Worm (Caenorhabditis elegans) whole organism, young adult: Measurements from ENCODE around the gene C28H8.3.

Experiments used
- B0035.1 ChIP-seq: sonication (generic microtip); optimal IDR thresholded peaks from 2 replicates; lab custom pipeline; 2016; ENCODE audit warnings: missing genetic modification characterization, mild to moderate bottlenecking, missing compliant biosample characterization, missing genotype, missing genetic modification reagents
- C06A6.2 ChIP-seq: fragments of 200-800 bp; sonication (Bioruptor generic); conservative IDR thresholded peaks from 2 replicates; pipeline ENCODE4 v1.3.6; 2022; ENCODE audit warnings: missing genetic modification characterization, missing compliant biosample characterization
- C17E4.6 ChIP-seq: fragments of 200-800 bp; sonication (Bioruptor generic); IDR thresholded peaks from 2 replicates; pipeline ENCODE4 v1.3.6; 2022; ENCODE audit warnings: missing genetic modification reagents, missing genetic modification characterization, missing compliant biosample characterization
- D2030.7 ChIP-seq: fragments of 200-800 bp; sonication (Bioruptor generic); IDR thresholded peaks from 2 replicates; pipeline ENCODE4 v1.3.6; 2022; ENCODE audit warnings: missing genetic modification reagents, missing genetic modification characterization, missing compliant biosample characterization
- F22D6.2 ChIP-seq: sonication (generic microtip); optimal IDR thresholded peaks from 2 replicates; lab custom pipeline; 2016; ENCODE audit warnings: mild to moderate bottlenecking, missing genetic modification characterization, missing compliant biosample characterization
- F23B12.7 ChIP-seq: sonication (generic microtip); optimal IDR thresholded peaks from 2 replicates; lab custom pipeline; 2017; ENCODE audit warnings: missing genetic modification characterization, mild to moderate bottlenecking, missing compliant biosample characterization, antibody characterized with exemption, moderate library complexity; ENCODE audit not compliant: insufficient read depth
- F33H1.4 ChIP-seq: fragments of 200-800 bp; sonication (Bioruptor generic); IDR thresholded peaks from 2 replicates; pipeline ENCODE4 v1.3.6; 2022; ENCODE audit warnings: missing genetic modification reagents, missing genetic modification characterization, missing compliant biosample characterization
- F39B2.1 ChIP-seq: fragments of 200-800 bp; sonication (Bioruptor generic); IDR thresholded peaks from 2 replicates; pipeline ENCODE4 v1.3.6; 2022; ENCODE audit warnings: missing genetic modification reagents, missing genetic modification characterization, missing compliant biosample characterization
- F52B5.7 ChIP-seq: sonication (generic microtip); optimal IDR thresholded peaks from 2 replicates; lab custom pipeline; 2016; ENCODE audit warnings: mild to moderate bottlenecking, missing genetic modification characterization, missing compliant biosample characterization
- F55B11.4 ChIP-seq: sonication (generic microtip); optimal IDR thresholded peaks from 2 replicates; lab custom pipeline; 2016; ENCODE audit warnings: missing compliant biosample characterization, missing genetic modification characterization, borderline replicate concordance; ENCODE audit not compliant: insufficient read depth
- F57A8.1 ChIP-seq: fragments of 200-800 bp; sonication (Bioruptor generic); optimal IDR thresholded peaks from 2 replicates; lab custom pipeline; 2018; ENCODE audit warnings: mild to moderate bottlenecking, missing genetic modification characterization, moderate library complexity, missing compliant biosample characterization
- K11D2.4 ChIP-seq: fragments of 200-800 bp; sonication (Bioruptor generic); IDR thresholded peaks from 2 replicates; pipeline ENCODE4 v1.3.6; 2022; ENCODE audit warnings: missing genetic modification reagents, missing genetic modification characterization, missing compliant biosample characterization
- K12H6.12 ChIP-seq: fragments of 200-800 bp; sonication (Bioruptor generic); optimal IDR thresholded peaks from 2 replicates; lab custom pipeline; 2018; ENCODE audit warnings: mild to moderate bottlenecking, missing genetic modification characterization, missing compliant biosample characterization
- T07F8.4 ChIP-seq: sonication (generic microtip); optimal IDR thresholded peaks from 2 replicates; lab custom pipeline; 2016; ENCODE audit warnings: mild to moderate bottlenecking, missing genetic modification characterization, moderate library complexity, missing compliant biosample characterization
- Y53F4B.3 ChIP-seq: fragments of 200-800 bp; sonication (Bioruptor generic); IDR thresholded peaks from 2 replicates; pipeline ENCODE4 v1.3.6; 2022; ENCODE audit warnings: missing genetic modification reagents, missing genetic modification characterization, missing compliant biosample characterization
- Y53G8AR.9 ChIP-seq: fragments of 200-800 bp; sonication (Bioruptor generic); conservative IDR thresholded peaks from 2 replicates; pipeline ENCODE4 v1.3.6; 2022; ENCODE audit warnings: missing genetic modification reagents, missing genetic modification characterization, missing compliant biosample characterization
- ZK185.1 ChIP-seq: sonication (generic microtip); optimal IDR thresholded peaks from 2 replicates; lab custom pipeline; 2016; ENCODE audit warnings: mild to moderate bottlenecking, missing genetic modification characterization, missing compliant biosample characterization; ENCODE audit not compliant: poor library complexity, severe bottlenecking
- aptf-2 ChIP-seq: fragments of 200-800 bp; sonication (Bioruptor generic); conservative IDR thresholded peaks from 2 replicates; pipeline ENCODE4 v1.3.6; 2022; ENCODE audit warnings: missing genetic modification reagents, missing genetic modification characterization, missing compliant biosample characterization
- athp-1 ChIP-seq: sonication (generic microtip); optimal IDR thresholded peaks from 2 replicates; lab custom pipeline; 2017; ENCODE audit warnings: mild to moderate bottlenecking, missing genetic modification characterization, missing compliant biosample characterization
- bed-2 ChIP-seq: fragments of 200-800 bp; sonication (Bioruptor generic); IDR thresholded peaks from 2 replicates; pipeline ENCODE4 v1.3.6; 2022; ENCODE audit warnings: missing genetic modification reagents, missing genetic modification characterization, missing compliant biosample characterization
- cebp-2 ChIP-seq: fragments of 200-800 bp; sonication (Bioruptor generic); IDR thresholded peaks from 2 replicates; pipeline ENCODE4 v1.3.6; 2022; ENCODE audit warnings: missing genetic modification characterization, missing compliant biosample characterization
- ceh-27 ChIP-seq: fragments of 200-800 bp; sonication (Bioruptor generic); optimal IDR thresholded peaks from 2 replicates; lab custom pipeline; 2018; ENCODE audit warnings: mild to moderate bottlenecking, missing genetic modification characterization, moderate library complexity, missing compliant biosample characterization
- ceh-40 ChIP-seq: fragments of 200-800 bp; sonication (Bioruptor generic); IDR thresholded peaks from 2 replicates; pipeline ENCODE4 v1.3.6; 2022; ENCODE audit warnings: missing genetic modification characterization, missing compliant biosample characterization
- ceh-79 ChIP-seq: sonication (generic microtip); optimal IDR thresholded peaks from 2 replicates; lab custom pipeline; 2017; ENCODE audit warnings: mild to moderate bottlenecking, missing genetic modification characterization, missing compliant biosample characterization
- die-1 ChIP-seq: sonication (generic microtip); optimal IDR thresholded peaks from 2 replicates; lab custom pipeline; 2016; ENCODE audit warnings: missing genotype, mild to moderate bottlenecking, missing genetic modification characterization, missing compliant biosample characterization
- dox-1 ChIP-seq: fragments of 200-800 bp; sonication (Bioruptor generic); IDR thresholded peaks from 2 replicates; pipeline ENCODE4 v1.3.6; 2022; ENCODE audit warnings: missing genetic modification reagents, missing genetic modification characterization, missing compliant biosample characterization
- dpff-1 ChIP-seq: sonication (generic microtip); optimal IDR thresholded peaks from 2 replicates; lab custom pipeline; 2017; ENCODE audit warnings: mild to moderate bottlenecking, missing genetic modification characterization, missing compliant biosample characterization
- efl-1 ChIP-seq: fragments of 150-350 bp; optimal IDR thresholded peaks from 2 replicates; lab custom pipeline; 2014; ENCODE audit warnings: missing biosample characterization, missing genetic modification reagents, missing genetic modification characterization
- ets-4 ChIP-seq: fragments of 200-800 bp; sonication (Bioruptor generic); optimal IDR thresholded peaks from 2 replicates; lab custom pipeline; 2018; ENCODE audit warnings: mild to moderate bottlenecking, missing genetic modification characterization, missing compliant biosample characterization
- gei-17 ChIP-seq: fragments of 200-800 bp; sonication (Bioruptor generic); optimal IDR thresholded peaks from 2 replicates; lab custom pipeline; 2018; ENCODE audit warnings: mild to moderate bottlenecking, missing genetic modification characterization, missing compliant biosample characterization
- hlh-12 ChIP-seq: sonication (generic microtip); optimal IDR thresholded peaks from 2 replicates; lab custom pipeline; 2016; ENCODE audit warnings: missing genetic modification characterization, missing compliant biosample characterization
- hmg-1.2 ChIP-seq: fragments of 200-800 bp; sonication (Bioruptor generic); IDR thresholded peaks from 2 replicates; pipeline ENCODE4 v1.3.6; 2022; ENCODE audit warnings: missing genetic modification reagents, missing genetic modification characterization, missing compliant biosample characterization
- hsf-1 ChIP-seq: fragments of 200-800 bp; sonication (Bioruptor generic); IDR thresholded peaks from 2 replicates; pipeline ENCODE4 v1.3.6; 2022; ENCODE audit warnings: missing genetic modification reagents, missing genetic modification characterization, missing compliant biosample characterization
- lag-1 ChIP-seq: fragments of 200-800 bp; sonication (Bioruptor generic); IDR thresholded peaks from 2 replicates; pipeline ENCODE4 v1.3.6; 2022; ENCODE audit warnings: missing genetic modification reagents, missing genetic modification characterization, missing compliant biosample characterization
- let-526 ChIP-seq: fragments of 200-800 bp; sonication (Bioruptor generic); IDR thresholded peaks from 2 replicates; pipeline ENCODE4 v1.3.6; 2022; ENCODE audit warnings: missing genetic modification reagents, missing genetic modification characterization, missing compliant biosample characterization
- let-607 ChIP-seq, 2 experiments: fragments of 200-800 bp in 1 of 2; sonication (Bioruptor generic) in 1 of 2; sonication (generic microtip) in 1 of 2; optimal IDR thresholded peaks; 2 replicates each; lab custom pipeline; 2016 to 2018; ENCODE audit warnings: mild to moderate bottlenecking in 2 of 2, missing compliant biosample characterization in 2 of 2, missing genetic modification characterization in 2 of 2, moderate library complexity in 2 of 2, missing genotype in 1 of 2
- mes-4 ChIP-seq: sonication (generic microtip); optimal IDR thresholded peaks from 2 replicates; lab custom pipeline; 2016; ENCODE audit warnings: missing genotype, missing genetic modification characterization, missing compliant biosample characterization
- nfya-1 ChIP-seq: sonication (generic microtip); optimal IDR thresholded peaks from 2 replicates; lab custom pipeline; 2017; ENCODE audit warnings: antibody characterized with exemption, missing compliant biosample characterization, missing genetic modification characterization, borderline replicate concordance; ENCODE audit not compliant: insufficient read depth
- nhr-120 ChIP-seq: fragments of 200-800 bp; sonication (Bioruptor generic); IDR thresholded peaks from 2 replicates; pipeline ENCODE4 v1.3.6; 2022; ENCODE audit warnings: missing genetic modification characterization, missing compliant biosample characterization
- nhr-90 ChIP-seq: sonication (generic microtip); optimal IDR thresholded peaks from 2 replicates; lab custom pipeline; 2016; ENCODE audit warnings: missing genotype, mild to moderate bottlenecking, missing genetic modification characterization, missing compliant biosample characterization
- rcor-1 ChIP-seq: fragments of 200-800 bp; sonication (Bioruptor generic); IDR thresholded peaks from 2 replicates; pipeline ENCODE4 v1.3.6; 2022; ENCODE audit warnings: missing genetic modification reagents, missing genetic modification characterization, missing compliant biosample characterization
- rec-8 ChIP-seq, 2 experiments: sonication (generic microtip); optimal IDR thresholded peaks; 2 replicates each; lab custom pipeline; 2016; ENCODE audit warnings: mild to moderate bottlenecking in 2 of 2, missing genetic modification characterization in 2 of 2, missing genetic modification reagents in 2 of 2, missing genotype in 2 of 2, missing biosample characterization in 1 of 2, missing compliant biosample characterization in 1 of 2, moderate library complexity in 1 of 2
- snpc-1.3 ChIP-seq: sonication (generic microtip); optimal IDR thresholded peaks from 2 replicates; lab custom pipeline; 2017; ENCODE audit warnings: missing genetic modification characterization, mild to moderate bottlenecking, missing compliant biosample characterization, antibody characterized with exemption, moderate library complexity, missing genotype, missing genetic modification reagents; ENCODE audit not compliant: insufficient read depth
- sptf-2 ChIP-seq: fragments of 200-800 bp; sonication (Bioruptor generic); optimal IDR thresholded peaks from 2 replicates; lab custom pipeline; 2018; ENCODE audit warnings: mild to moderate bottlenecking, missing genetic modification characterization, missing compliant biosample characterization
- tlf-1 ChIP-seq: fragments of 200-800 bp; sonication (Bioruptor generic); optimal IDR thresholded peaks from 2 replicates; lab custom pipeline; 2018; ENCODE audit warnings: mild to moderate bottlenecking, missing genetic modification characterization, missing compliant biosample characterization
- unc-130 ChIP-seq: sonication (generic microtip); optimal IDR thresholded peaks from 2 replicates; lab custom pipeline; 2016; ENCODE audit warnings: missing genetic modification reagents, missing genetic modification characterization, missing compliant biosample characterization
- ztf-3 ChIP-seq: fragments of 200-800 bp; sonication (Bioruptor generic); optimal IDR thresholded peaks from 2 replicates; lab custom pipeline; 2018; ENCODE audit warnings: mild to moderate bottlenecking, missing genetic modification characterization, missing compliant biosample characterization

The C28H8.3 gene

ce11 chrIII:5938790-5939452 is 30.4 kb downstream of the C28H8.3 start (continued):
- TF ChIP-seq snpc-1.3 (tag; lab: Kevin White, UChicago) (peak; percentile 26), bed-2 (no peak), F23B12.7 (tag; lab: Kevin White, UChicago) (no peak), ceh-40 (no peak), B0035.1 (tag; lab: Kevin White, UChicago) (no peak), F52B5.7 (tag; lab: Kevin White, UChicago) (no peak), unc-130 (GFP tag; lab: Kevin White, UChicago) (peak; percentile 75), dox-1 (GFP tag; lab: Robert Waterston, UW) (peak; percentile 77), D2030.7 (GFP tag; lab: Robert Waterston, UW) (peak; percentile 88), dpff-1 (tag; lab: Kevin White, UChicago) (no peak), K11D2.4 (no peak), Y53F4B.3 (GFP tag; lab: Robert Waterston, UW) (no peak), T07F8.4 (tag; lab: Kevin White, UChicago) (peak; percentile 13), aptf-2 (no peak), C06A6.2 (GFP tag; lab: Robert Waterston, UW) (no peak), Y53G8AR.9 (0 out of 2 replicates have a peak, but pooled peaks have one; percentile 14), nhr-120 (GFP tag; lab: Robert Waterston, UW) (no peak), ceh-27 (no peak), rec-8 (tag; optimal IDR thresholded peaks at IDR 0.05; lab: Kevin White, UChicago) (no peak), let-526 (GFP tag; lab: Robert Waterston, UW) (no peak), nfya-1 (tag; lab: Kevin White, UChicago) (no peak), K12H6.12 (tag; lab: Kevin White, UChicago) (no peak), lag-1 (GFP tag; lab: Robert Waterston, UW) (no peak), F55B11.4 (no peak), ZK185.1 (tag; lab: Kevin White, UChicago) (no peak), die-1 (tag; lab: Kevin White, UChicago) (no peak), ets-4 (GFP tag; lab: Kevin White, UChicago) (no peak), cebp-2 (GFP tag; lab: Robert Waterston, UW) (no peak), rcor-1 (peak; percentile 64), let-607 (tag; optimal IDR thresholded peaks at IDR 0.05; lab: Kevin White, UChicago) (no peak), mes-4 (no peak), ceh-79 (tag; lab: Kevin White, UChicago) (no peak), nhr-90 (no peak), sptf-2 (GFP tag; lab: Kevin White, UChicago) (no peak), F57A8.1 (GFP tag; lab: Kevin White, UChicago) (no peak), tlf-1 (GFP tag; lab: Kevin White, UChicago) (peak; percentile 70), C17E4.6 (GFP tag; lab: Robert Waterston, UW) (0 out of 2 replicates have a peak, but pooled peaks have one; percentile 29), F39B2.1 (GFP tag; lab: Robert Waterston, UW) (no peak), gei-17 (no peak), hsf-1 (GFP tag; lab: Robert Waterston, UW) (peak; percentile 98), ztf-3 (GFP tag; lab: Kevin White, UChicago) (no peak), F22D6.2 (tag; lab: Kevin White, UChicago) (no peak), efl-1 (peak; percentile 93), athp-1 (tag; lab: Kevin White, UChicago) (peak; percentile 10), F33H1.4 (GFP tag; lab: Robert Waterston, UW) (peak; percentile 96), hlh-12 (tag; lab: Kevin White, UChicago) (no peak), hmg-1.2 (peak; percentile 37; the same call in 1 of the 2 replicates)
